Fruit fly (Drosophila melanogaster) S2 (cell line): Measurements from ENCODE around the gene CG34393.

Source experiments
- CG8478 ChIP-seq: fragments of >200 bp; optimal IDR thresholded peaks from 2 replicates; lab custom pipeline; 2018
- CTCF ChIP-seq, 2 experiments: fragments of >200 bp; optimal IDR thresholded peaks; 2 replicates each; lab custom pipeline; 2018

DNA sequence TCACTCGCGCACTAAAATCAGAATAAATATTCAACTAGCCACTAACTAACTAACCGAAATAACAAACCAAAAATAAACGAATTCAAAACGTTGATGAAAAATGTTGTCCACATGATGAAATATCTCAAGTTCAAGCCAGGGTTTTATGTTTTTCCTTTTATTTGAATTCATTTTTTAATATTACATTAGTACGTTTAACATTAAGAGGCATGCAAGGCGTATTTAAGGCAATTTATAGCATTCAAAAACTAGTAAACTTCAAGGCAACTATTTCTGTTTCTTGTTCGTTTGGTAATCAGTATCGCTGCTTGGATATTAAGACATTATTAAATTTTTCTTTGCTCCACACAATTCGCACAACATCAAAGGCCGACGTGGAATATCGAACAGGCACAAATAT, 54.4 kb downstream of the CG34393 start:
- no peak for TF ChIP-seq CG8478 (lab: Kevin White, UChicago)
- TF ChIP-seq CTCF (optimal IDR thresholded peaks at IDR 0.05; lab: Kevin White, UChicago): no peak
